Fruit fly (Drosophila melanogaster): Measurements from ENCODE around the gene CG7168.

CG7168 gene

dm6 chr3R:18274328-18275098, 48.6 kb upstream of the CG7168 start, which contains the start of the genes Vps39 and eIF1A (continued):
- TF ChIP-seq CG15269 (tag; optimal IDR thresholded peaks at IDR 0.05) (no peak), Dip2 (GFP tag; IDR thresholded peaks at IDR 0.05) (no peak), fu2 (GFP tag; optimal IDR thresholded peaks at IDR 0.05) (no peak), shn (GFP tag; optimal IDR thresholded peaks at IDR 0.05) (no peak), ara (GFP tag; IDR thresholded peaks at IDR 0.05) (no peak), CG8089 (GFP tag; optimal IDR thresholded peaks at IDR 0.05) (no peak), CG11398 (GFP tag; optimal IDR thresholded peaks at IDR 0.05) (no peak), Antp (GFP tag; optimal IDR thresholded peaks at IDR 0.05) (peak; percentile 4), CG3838 (GFP tag; optimal IDR thresholded peaks at IDR 0.05) (peak; percentile 2), vnd (GFP tag; IDR thresholded peaks at IDR 0.05; ENCODE audit: partially characterized antibody) (peak; percentile 89), dmrt11E (tag; optimal IDR thresholded peaks at IDR 0.05) (no peak), tna (GFP tag; IDR thresholded peaks at IDR 0.05; ENCODE audit: partially characterized antibody) (peak; percentile 83), Dbx (GFP tag; IDR thresholded peaks at IDR 0.05) (0 out of 3 replicates have a peak, but pooled peaks have one; percentile 43), CG15479 (GFP tag; optimal IDR thresholded peaks at IDR 0.05) (no peak), CG7271 (tag; optimal IDR thresholded peaks at IDR 0.05) (no peak), Nf-YA (GFP tag; IDR thresholded peaks at IDR 0.05) (no peak), cas (GFP tag; IDR thresholded peaks at IDR 0.05) (no peak), CG17829 (tag; optimal IDR thresholded peaks at IDR 0.05) (peak; percentile 57), danr (GFP tag; IDR thresholded peaks at IDR 0.05) (no peak), E2f1 (GFP tag; IDR thresholded peaks at IDR 0.05) (no peak; the same call in 1 of the 2 replicates), bigmax (GFP tag; optimal IDR thresholded peaks at IDR 0.05) (no peak), E2f2 (GFP tag; IDR thresholded peaks at IDR 0.05) (no peak; the same call in 1 of the 2 replicates), bcd (GFP tag; optimal IDR thresholded peaks at IDR 0.05) (no peak), Myb (GFP tag; optimal IDR thresholded peaks at IDR 0.05) (peak; percentile 52), gro (GFP tag; optimal IDR thresholded peaks at IDR 0.05) (peak; percentile 43), CG33557 (GFP tag; optimal IDR thresholded peaks at IDR 0.05) (no peak), CG30020 (tag; optimal IDR thresholded peaks at IDR 0.05) (peak; percentile 57), kay (GFP tag; optimal IDR thresholded peaks at IDR 0.05) (peak; percentile 1), chm (GFP tag; IDR thresholded peaks at IDR 0.05) (no peak), odd (GFP tag; optimal IDR thresholded peaks at IDR 0.05) (no peak), psq (GFP tag; optimal IDR thresholded peaks at IDR 0.05) (no peak), CG6791 (GFP tag; IDR thresholded peaks at IDR 0.05; ENCODE audit: partially characterized antibody) (peak; percentile 74; the same call in 2 of the 3 replicates), scrt (GFP tag; optimal IDR thresholded peaks at IDR 0.05) (no peak), toy (GFP tag; IDR thresholded peaks at IDR 0.05) (no peak), CG10565 (GFP tag; optimal IDR thresholded peaks at IDR 0.05) (no peak), Rfx (GFP tag; IDR thresholded peaks at IDR 0.05) (peak; percentile 30; the same call in 1 of the 2 replicates), kni (GFP tag; optimal IDR thresholded peaks at IDR 0.05) (no peak), Xbp1 (GFP tag; optimal IDR thresholded peaks at IDR 0.05) (peak; percentile 48), HmgZ (tag; optimal IDR thresholded peaks at IDR 0.05) (peak; percentile 59), hbn (GFP tag; IDR thresholded peaks at IDR 0.05; ENCODE audit: partially characterized antibody) (peak; percentile 81), dmrt99B (tag; optimal IDR thresholded peaks at IDR 0.05) (no peak), chn (GFP tag; optimal IDR thresholded peaks at IDR 0.05) (peak; percentile 14), CG8290 (GFP tag; optimal IDR thresholded peaks at IDR 0.05) (peak; percentile 62), CG8290 (tag; optimal IDR thresholded peaks at IDR 0.05) (no peak), tin (GFP tag; optimal IDR thresholded peaks at IDR 0.05) (peak; percentile 31), abd-A (tag; optimal IDR thresholded peaks at IDR 0.05) (no peak), CG2889 (GFP tag; IDR thresholded peaks at IDR 0.05) (no peak), CG30403 (GFP tag; optimal IDR thresholded peaks at IDR 0.05) (peak; percentile 67), CG11504 (tag; optimal IDR thresholded peaks at IDR 0.05) (no peak), Abd-B (GFP tag; optimal IDR thresholded peaks at IDR 0.05) (no peak)

Measured in whole organism, embryonic.